Worm (Caenorhabditis elegans) whole organism, midembryonic: ENCODE measurements around the gene lgc-23.

Experiments used
- T22C8.4 ChIP-seq: fragments of 200-800 bp; sonication (Bioruptor generic); IDR thresholded peaks from 2 replicates; pipeline ENCODE4 v1.3.6; 2022; ENCODE audit warnings: missing genetic modification characterization, missing compliant biosample characterization
- cog-1 ChIP-seq: sonication (generic microtip); optimal IDR thresholded peaks from 2 replicates; lab custom pipeline; 2016; ENCODE audit warnings: missing genetic modification characterization, missing compliant biosample characterization
- flt-1 ChIP-seq: fragments of 200-800 bp; sonication (Bioruptor generic); IDR thresholded peaks from 2 replicates; pipeline ENCODE4 v1.3.6; 2022; ENCODE audit warnings: missing genetic modification characterization, missing compliant biosample characterization
- klf-2 ChIP-seq: fragments of 200-800 bp; sonication (Bioruptor generic); conservative IDR thresholded peaks from 2 replicates; pipeline ENCODE4 v1.3.6; 2022; ENCODE audit warnings: missing genetic modification reagents, missing genetic modification characterization, missing compliant biosample characterization
- med-1 ChIP-seq: sonication (generic microtip); optimal IDR thresholded peaks from 2 replicates; lab custom pipeline; 2017; ENCODE audit warnings: missing genetic modification characterization, mild to moderate bottlenecking, missing compliant biosample characterization, antibody characterized with exemption, missing genetic modification reagents; ENCODE audit not compliant: insufficient read depth
- ref-1 ChIP-seq: fragments of 200-800 bp; sonication (Bioruptor generic); conservative IDR thresholded peaks from 2 replicates; pipeline ENCODE4 v1.3.6; 2022; ENCODE audit warnings: missing genetic modification reagents, missing genetic modification characterization, missing compliant biosample characterization
- tab-1 ChIP-seq: fragments of 200-800 bp; sonication (Bioruptor generic); IDR thresholded peaks from 2 replicates; pipeline ENCODE4 v1.3.6; 2022; ENCODE audit warnings: missing genetic modification characterization, missing compliant biosample characterization
- ztf-23 ChIP-seq: fragments of 200-800 bp; sonication (Bioruptor generic); IDR thresholded peaks from 2 replicates; pipeline ENCODE4 v1.3.6; 2022; ENCODE audit warnings: missing genetic modification reagents, missing genetic modification characterization, missing compliant biosample characterization
- ztf-29 ChIP-seq: fragments of 200-800 bp; sonication (Bioruptor generic); IDR thresholded peaks from 2 replicates; pipeline ENCODE4 v1.3.6; 2022; ENCODE audit warnings: missing genetic modification reagents, missing genetic modification characterization, missing compliant biosample characterization

Gene lgc-23

ce11 chrX:12114024-12114423 lies 49.0 kb downstream of the lgc-23 start, which contains the start of gene lgc-15:
Gene lgc-15 (plus strand): TSS chrX:12114324.
- TF ChIP-seq tab-1 (GFP tag; lab: Robert Waterston, UW) (no peak), cog-1 (tag; lab: Kevin White, UChicago) (no peak), ztf-29 (GFP tag; lab: Robert Waterston, UW) (no peak), flt-1 (GFP tag; lab: Robert Waterston, UW) (no peak), klf-2 (no peak), ref-1 (GFP tag; lab: Robert Waterston, UW) (no peak), ztf-23 (GFP tag; lab: Robert Waterston, UW) (no peak), med-1 (GFP tag; lab: Kevin White, UChicago) (no peak), T22C8.4 (no peak)
